Worm (Caenorhabditis elegans) whole organism, late embryonic: ENCODE measurements around the gene str-16.

Experiments
- C08G9.2 ChIP-seq: sonication (generic microtip); optimal IDR thresholded peaks from 2 replicates; lab custom pipeline; 2016; ENCODE audit warnings: mild to moderate bottlenecking, missing genetic modification characterization, moderate library complexity, missing compliant biosample characterization
- F13H6.1 ChIP-seq: sonication (generic microtip); optimal IDR thresholded peaks from 2 replicates; lab custom pipeline; 2016; ENCODE audit warnings: missing genetic modification characterization, missing compliant biosample characterization
- K09A11.1 ChIP-seq: sonication (generic microtip); optimal IDR thresholded peaks from 2 replicates; lab custom pipeline; 2017; ENCODE audit warnings: antibody characterized with exemption, mild to moderate bottlenecking, missing genetic modification characterization, missing compliant biosample characterization; ENCODE audit not compliant: insufficient read depth
- Y22D7AL.16 ChIP-seq: sonication (generic microtip); optimal IDR thresholded peaks from 2 replicates; lab custom pipeline; 2016; ENCODE audit warnings: missing genetic modification characterization, missing compliant biosample characterization
- ama-1 ChIP-seq: fragments of 150-350 bp; optimal IDR thresholded peaks from 2 replicates; lab custom pipeline; 2014
- ceh-14 ChIP-seq: sonication (generic microtip); optimal IDR thresholded peaks from 2 replicates; lab custom pipeline; 2016; ENCODE audit warnings: missing genotype, missing genetic modification characterization, missing compliant biosample characterization
- ceh-19 ChIP-seq: fragments of 200-800 bp; sonication (Bioruptor generic); optimal IDR thresholded peaks from 2 replicates; lab custom pipeline; 2018; ENCODE audit warnings: mild to moderate bottlenecking, missing genetic modification characterization, missing compliant biosample characterization
- ceh-2 ChIP-seq: sonication (generic microtip); optimal IDR thresholded peaks from 2 replicates; lab custom pipeline; 2016; ENCODE audit warnings: missing genotype, missing genetic modification characterization, missing compliant biosample characterization
- ceh-22 ChIP-seq: sonication (generic microtip); optimal IDR thresholded peaks from 2 replicates; lab custom pipeline; 2017; ENCODE audit warnings: missing biosample characterization, missing genetic modification characterization
- ceh-34 ChIP-seq: sonication (generic microtip); optimal IDR thresholded peaks from 2 replicates; lab custom pipeline; 2016; ENCODE audit warnings: mild to moderate bottlenecking, missing genetic modification characterization, missing compliant biosample characterization
- ceh-48 ChIP-seq: sonication (generic microtip); optimal IDR thresholded peaks from 2 replicates; lab custom pipeline; 2016; ENCODE audit warnings: missing genetic modification characterization, inconsistent platforms, missing compliant biosample characterization
- ceh-6 ChIP-seq: fragments of 200-800 bp; sonication (Bioruptor generic); optimal IDR thresholded peaks from 2 replicates; lab custom pipeline; 2018; ENCODE audit warnings: mild to moderate bottlenecking, missing genetic modification characterization, missing compliant biosample characterization
- che-1 ChIP-seq: sonication (generic microtip); optimal IDR thresholded peaks from 2 replicates; lab custom pipeline; 2016; ENCODE audit warnings: mild to moderate bottlenecking, missing genetic modification characterization, missing compliant biosample characterization
- dve-1 ChIP-seq: sonication (generic microtip); optimal IDR thresholded peaks from 2 replicates; lab custom pipeline; 2017; ENCODE audit warnings: antibody characterized with exemption, mild to moderate bottlenecking, missing genetic modification characterization, missing compliant biosample characterization
- elt-4 ChIP-seq: sonication (generic microtip); optimal IDR thresholded peaks from 2 replicates; lab custom pipeline; 2016; ENCODE audit warnings: missing genetic modification characterization, missing compliant biosample characterization
- fax-1 ChIP-seq: sonication (generic microtip); optimal IDR thresholded peaks from 2 replicates; lab custom pipeline; 2016; ENCODE audit warnings: missing genotype, missing genetic modification characterization, missing compliant biosample characterization
- fkh-6 ChIP-seq: sonication (generic microtip); optimal IDR thresholded peaks from 2 replicates; lab custom pipeline; 2016; ENCODE audit warnings: missing genetic modification characterization, missing compliant biosample characterization
- hlh-30 ChIP-seq: sonication (generic microtip); optimal IDR thresholded peaks from 2 replicates; lab custom pipeline; 2017; ENCODE audit warnings: antibody characterized with exemption, missing genetic modification characterization, missing compliant biosample characterization; ENCODE audit not compliant: insufficient read depth
- hlh-6 ChIP-seq: sonication (generic microtip); optimal IDR thresholded peaks from 2 replicates; lab custom pipeline; 2016; ENCODE audit warnings: missing genotype, missing genetic modification characterization, missing compliant biosample characterization
- hlh-8 ChIP-seq: sonication (generic microtip); optimal IDR thresholded peaks from 2 replicates; lab custom pipeline; 2016; ENCODE audit warnings: missing genotype, missing genetic modification characterization, missing compliant biosample characterization
- madf-2 ChIP-seq: sonication (generic microtip); optimal IDR thresholded peaks from 2 replicates; lab custom pipeline; 2017; ENCODE audit warnings: missing genetic modification characterization, missing compliant biosample characterization
- nfya-1 ChIP-seq: sonication (generic microtip); optimal IDR thresholded peaks from 2 replicates; lab custom pipeline; 2017; ENCODE audit warnings: missing genetic modification characterization, mild to moderate bottlenecking, missing compliant biosample characterization, antibody characterized with exemption, moderate library complexity
- npax-4 ChIP-seq: sonication (generic microtip); optimal IDR thresholded peaks from 2 replicates; lab custom pipeline; 2016; ENCODE audit warnings: missing genetic modification characterization, missing compliant biosample characterization
- odd-2 ChIP-seq: sonication (generic microtip); optimal IDR thresholded peaks from 2 replicates; lab custom pipeline; 2017; ENCODE audit warnings: antibody characterized with exemption, mild to moderate bottlenecking, missing genetic modification characterization, missing compliant biosample characterization
- pat-9 ChIP-seq: fragments of 200-800 bp; sonication (Bioruptor generic); optimal IDR thresholded peaks from 2 replicates; lab custom pipeline; 2018; ENCODE audit warnings: mild to moderate bottlenecking, missing genetic modification characterization, moderate library complexity, missing compliant biosample characterization
- pax-1 ChIP-seq: fragments of 150-350 bp; optimal IDR thresholded peaks from 2 replicates; lab custom pipeline; 2014; ENCODE audit warnings: missing biosample characterization, missing genetic modification characterization
- pha-2 ChIP-seq: sonication (generic microtip); optimal IDR thresholded peaks from 2 replicates; lab custom pipeline; 2017; ENCODE audit warnings: mild to moderate bottlenecking, missing genetic modification characterization, missing compliant biosample characterization
- rnt-1 ChIP-seq: sonication (generic microtip); optimal IDR thresholded peaks from 2 replicates; lab custom pipeline; 2016; ENCODE audit warnings: missing genetic modification characterization, missing compliant biosample characterization
- sox-2 ChIP-seq: fragments of 200-800 bp; sonication (Bioruptor generic); IDR thresholded peaks from 2 replicates; pipeline ENCODE4 v1.3.6; 2022; ENCODE audit warnings: missing genetic modification reagents, missing genetic modification characterization, missing compliant biosample characterization
- tbx-2 ChIP-seq: sonication (generic microtip); optimal IDR thresholded peaks from 2 replicates; lab custom pipeline; 2016; ENCODE audit warnings: missing genetic modification characterization, missing compliant biosample characterization
- tbx-7 ChIP-seq: sonication (generic microtip); optimal IDR thresholded peaks from 2 replicates; lab custom pipeline; 2016; ENCODE audit warnings: missing genotype, missing genetic modification characterization, missing compliant biosample characterization
- ttx-3 ChIP-seq: sonication (generic microtip); optimal IDR thresholded peaks from 2 replicates; lab custom pipeline; 2016; ENCODE audit warnings: missing genetic modification reagents, missing genetic modification characterization, missing compliant biosample characterization
- unc-3 ChIP-seq, 2 experiments: fragments of 200-800 bp in 1 of 2; sonication (Bioruptor generic) in 1 of 2; sonication (generic microtip) in 1 of 2; conservative IDR thresholded peaks in 1 of 2; optimal IDR thresholded peaks in 1 of 2; 2 replicates each; pipeline versions ENCODE4 v1.3.6 to Lab custom; 2016 to 2022; ENCODE audit warnings: missing compliant biosample characterization in 2 of 2, missing genetic modification characterization in 2 of 2, missing genetic modification reagents in 1 of 2
- unc-42 ChIP-seq: sonication (generic microtip); optimal IDR thresholded peaks from 2 replicates; lab custom pipeline; 2016; ENCODE audit warnings: missing genotype, missing genetic modification characterization, missing compliant biosample characterization
- zip-5 ChIP-seq: sonication (generic microtip); optimal IDR thresholded peaks from 2 replicates; lab custom pipeline; 2016; ENCODE audit warnings: missing genetic modification characterization, missing compliant biosample characterization
- ztf-16 ChIP-seq: sonication (generic microtip); optimal IDR thresholded peaks from 2 replicates; lab custom pipeline; 2017; ENCODE audit warnings: missing genetic modification characterization, missing compliant biosample characterization

Gene str-16

DNA sequence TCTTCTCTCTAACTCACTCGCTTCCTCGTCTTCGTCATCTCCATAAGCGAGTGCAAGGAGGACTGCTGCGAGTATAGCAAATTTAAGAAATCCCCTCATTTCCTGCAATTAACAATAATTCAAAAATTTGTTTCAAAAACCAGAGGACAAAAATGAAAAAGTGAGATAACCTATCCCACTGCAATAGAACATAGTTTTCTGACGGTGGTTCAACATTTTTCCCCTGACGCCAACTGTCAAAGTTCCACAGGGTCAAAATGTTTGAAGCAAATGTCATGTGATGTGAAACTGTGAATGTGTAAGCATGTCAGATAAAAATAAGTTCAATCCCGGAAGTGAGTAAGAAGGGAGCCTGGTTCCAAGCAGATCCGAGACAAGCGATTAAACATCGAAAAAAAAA, 32.7 kb downstream of the str-16 start, which contains the start of gene T28A11.19:
T28A11.19 (minus strand) TSS at position 108 of the 400 bp plus-strand sequence.
- TF ChIP-seq ttx-3 (no peak), fkh-6 (no peak), madf-2 (tag; lab: Kevin White, UChicago) (no peak), ceh-48 (tag; lab: Kevin White, UChicago) (no peak), hlh-6 (tag; lab: Kevin White, UChicago) (no peak), ztf-16 (no peak), ceh-6 (GFP tag; lab: Kevin White, UChicago) (no peak), K09A11.1 (tag; lab: Kevin White, UChicago) (no peak), npax-4 (no peak), rnt-1 (tag; lab: Kevin White, UChicago) (no peak), tbx-2 (no peak), ceh-22 (no peak), C08G9.2 (no peak)

DNA sequence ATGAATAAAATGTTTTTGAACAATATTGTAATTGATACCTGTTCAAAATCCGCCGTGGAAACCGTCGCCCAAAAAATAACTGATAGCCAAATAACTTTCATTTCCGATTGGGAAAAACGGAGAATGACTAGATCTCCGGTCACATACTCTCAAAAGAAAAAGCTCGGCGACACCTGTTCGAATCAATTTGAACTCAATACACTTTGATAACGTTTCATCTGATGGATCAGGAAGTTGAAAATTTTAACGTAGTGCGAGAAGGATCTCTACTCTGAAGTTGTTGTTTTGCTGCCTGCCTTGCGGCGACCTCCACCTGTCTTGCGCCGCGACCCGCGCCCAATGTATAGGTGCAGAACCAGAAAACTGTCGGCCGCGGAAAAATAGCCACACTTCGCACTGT, 36.5 kb downstream of the str-16 start, which contains the start of gene T28A11.20:
T28A11.20 (minus strand) TSS at position 101 of the 400 bp plus-strand sequence.
- TF ChIP-seq hlh-30 (tag; lab: Kevin White, UChicago) (no peak), unc-42 (tag; lab: Kevin White, UChicago) (no peak), pax-1 (no peak), nfya-1 (tag; lab: Kevin White, UChicago) (no peak), pha-2 (no peak), ceh-19 (no peak), hlh-8 (tag; lab: Kevin White, UChicago) (no peak), ama-1 (lab: Kevin White, UChicago) (no peak)

DNA sequence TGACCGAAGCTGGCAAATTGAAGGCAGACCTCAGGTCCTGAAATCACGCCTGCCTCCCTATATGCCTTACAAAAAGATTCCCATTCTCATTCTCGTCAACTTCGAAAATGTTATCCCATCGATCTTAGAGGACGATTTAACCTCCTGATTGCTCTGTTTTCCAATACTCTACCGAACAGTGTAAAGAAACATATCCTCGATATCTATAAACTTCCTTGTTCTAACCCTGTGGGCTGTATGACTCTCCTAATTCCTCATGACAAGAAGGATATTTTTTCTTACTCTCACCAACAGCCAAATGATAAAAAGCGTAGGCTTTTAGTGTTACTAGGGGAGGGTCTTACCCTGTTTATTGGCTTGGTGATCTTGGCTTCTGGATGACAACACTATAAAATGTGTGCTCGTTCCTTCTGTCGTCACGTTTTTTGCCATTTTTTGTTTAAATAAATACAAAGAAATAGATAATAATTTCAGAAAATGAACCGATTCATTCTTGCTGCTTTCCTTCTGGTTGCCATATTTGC, 37.0 kb downstream of the str-16 start, which contains the start of gene T28A11.4:
T28A11.4 (plus strand) TSS at position 474 of the 524 bp plus-strand sequence.
- TF ChIP-seq elt-4 (tag; lab: Kevin White, UChicago): no peak
- TF ChIP-seq ztf-16: no peak
- no peak for TF ChIP-seq ceh-2 (tag; lab: Kevin White, UChicago)
- TF ChIP-seq K09A11.1 (tag; lab: Kevin White, UChicago): no peak
- TF ChIP-seq zip-5 (tag; lab: Kevin White, UChicago): no peak
- TF ChIP-seq unc-3 (GFP tag; conservative IDR thresholded peaks at IDR 0.05; lab: Robert Waterston, UW): no peak
- no peak for TF ChIP-seq unc-3 (tag; optimal IDR thresholded peaks at IDR 0.05; lab: Kevin White, UChicago)
- no peak for TF ChIP-seq tbx-7 (tag; lab: Kevin White, UChicago)
- no peak for TF ChIP-seq ceh-34 (tag; lab: Kevin White, UChicago)
- TF ChIP-seq odd-2 (tag; lab: Kevin White, UChicago): no peak
- no peak for TF ChIP-seq madf-2 (tag; lab: Kevin White, UChicago)
- TF ChIP-seq dve-1: no peak
- TF ChIP-seq che-1 (tag; lab: Kevin White, UChicago): no peak
- TF ChIP-seq Y22D7AL.16 (tag; lab: Kevin White, UChicago): no peak
- TF ChIP-seq ama-1 (lab: Kevin White, UChicago): no peak
- TF ChIP-seq unc-42 (tag; lab: Kevin White, UChicago): no peak
- TF ChIP-seq sox-2 (GFP tag; lab: Robert Waterston, UW): no peak
- no peak for TF ChIP-seq pat-9 (tag; lab: Kevin White, UChicago)
- no peak for TF ChIP-seq ttx-3
- TF ChIP-seq ceh-14 (tag; lab: Kevin White, UChicago): no peak
- no peak for TF ChIP-seq fax-1

DNA sequence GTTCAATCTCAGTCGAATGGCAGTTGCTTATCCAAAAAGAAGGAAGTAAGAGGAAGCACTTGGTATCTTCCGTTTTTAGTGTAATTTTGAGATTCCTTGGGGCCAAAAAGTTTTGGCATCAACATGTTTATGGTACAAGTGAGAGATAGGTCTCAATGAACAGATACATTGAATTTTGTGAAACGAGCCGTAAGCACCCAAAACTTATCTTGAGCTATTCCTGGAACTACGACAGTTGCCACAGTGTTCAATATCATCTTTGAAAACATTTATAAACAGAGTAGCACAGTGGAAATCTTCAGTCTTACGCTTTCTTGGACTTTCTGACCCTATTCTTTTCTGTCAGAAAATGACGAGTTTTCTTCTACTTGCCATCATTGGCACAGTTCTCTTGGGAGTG, 38.4 kb downstream of the str-16 start, which contains the start of gene T28A11.3:
T28A11.3 (plus strand) TSS at position 301 of the 400 bp plus-strand sequence.
- no peak for TF ChIP-seq fkh-6
- no peak for TF ChIP-seq sox-2 (GFP tag; lab: Robert Waterston, UW)
- TF ChIP-seq ceh-14 (tag; lab: Kevin White, UChicago): no peak
- TF ChIP-seq F13H6.1 (tag; lab: Kevin White, UChicago): no peak
- TF ChIP-seq, all 69 proteins: peak for 0
